Worm (Caenorhabditis elegans) whole organism, L2 larva: ENCODE results near the gene arp-6.

Source experiments
- C34F6.9 ChIP-seq: fragments of 150-350 bp; optimal IDR thresholded peaks from 2 replicates; lab custom pipeline; 2014; ENCODE audit warnings: missing biosample characterization, missing genetic modification characterization
- F13H6.1 ChIP-seq: sonication (generic microtip); optimal IDR thresholded peaks from 2 replicates; lab custom pipeline; 2016; ENCODE audit warnings: missing genetic modification characterization, missing compliant biosample characterization
- R02D3.7 ChIP-seq: fragments of 150-350 bp; optimal IDR thresholded peaks from 2 replicates; lab custom pipeline; 2014; ENCODE audit warnings: missing biosample characterization, missing genetic modification characterization
- Y55F3AM.14 ChIP-seq: fragments of 200-800 bp; sonication (Bioruptor generic); optimal IDR thresholded peaks from 2 replicates; lab custom pipeline; 2018; ENCODE audit warnings: mild to moderate bottlenecking, missing genetic modification characterization, missing compliant biosample characterization
- ZK546.5 ChIP-seq: sonication (generic microtip); optimal IDR thresholded peaks from 2 replicates; lab custom pipeline; 2017; ENCODE audit warnings: missing biosample characterization, missing genetic modification characterization
- alr-1 ChIP-seq: fragments of 150-350 bp; optimal IDR thresholded peaks from 2 replicates; lab custom pipeline; 2014; ENCODE audit warnings: missing biosample characterization, missing genetic modification characterization
- aly-2 ChIP-seq: fragments of 150-350 bp; optimal IDR thresholded peaks from 2 replicates; lab custom pipeline; 2014; ENCODE audit warnings: missing biosample characterization, missing genetic modification characterization
- ama-1 ChIP-seq: fragments of 150-350 bp; optimal IDR thresholded peaks from 2 replicates; lab custom pipeline; 2018; ENCODE audit warnings: inconsistent platforms
- blmp-1 ChIP-seq: sonication (generic microtip); optimal IDR thresholded peaks from 2 replicates; lab custom pipeline; 2017; ENCODE audit warnings: missing genetic modification characterization, mild to moderate bottlenecking, missing compliant biosample characterization, antibody characterized with exemption, moderate library complexity; ENCODE audit not compliant: insufficient read depth
- ceh-16 ChIP-seq: fragments of 150-350 bp; optimal IDR thresholded peaks from 2 replicates; lab custom pipeline; 2014; ENCODE audit warnings: missing biosample characterization, missing genetic modification characterization
- ceh-82 ChIP-seq: fragments of 150-350 bp; optimal IDR thresholded peaks from 2 replicates; lab custom pipeline; 2014; ENCODE audit warnings: missing biosample characterization, missing genetic modification characterization
- crh-2 ChIP-seq: sonication (generic microtip); optimal IDR thresholded peaks from 2 replicates; lab custom pipeline; 2017; ENCODE audit warnings: missing biosample characterization, missing genetic modification characterization
- dmd-4 ChIP-seq: sonication (generic microtip); optimal IDR thresholded peaks from 2 replicates; lab custom pipeline; 2017; ENCODE audit warnings: missing biosample characterization, missing genetic modification characterization
- egl-27 ChIP-seq: sonication (generic microtip); optimal IDR thresholded peaks from 3 replicates; lab custom pipeline; 2017; ENCODE audit warnings: missing biosample characterization, missing genetic modification reagents, missing genetic modification characterization
- elt-1 ChIP-seq: fragments of 150-350 bp; optimal IDR thresholded peaks from 2 replicates; lab custom pipeline; 2014; ENCODE audit warnings: missing biosample characterization, missing genetic modification characterization
- elt-3 ChIP-seq: sonication (generic microtip); optimal IDR thresholded peaks from 2 replicates; lab custom pipeline; 2017; ENCODE audit warnings: missing biosample characterization, missing genetic modification characterization
- fos-1 ChIP-seq: fragments of 150-350 bp; optimal IDR thresholded peaks from 2 replicates; lab custom pipeline; 2014; ENCODE audit warnings: missing biosample characterization, missing genetic modification characterization
- gmeb-1 ChIP-seq: fragments of 150-350 bp; optimal IDR thresholded peaks from 2 replicates; lab custom pipeline; 2014; ENCODE audit warnings: missing biosample characterization, missing genetic modification characterization
- lin-11 ChIP-seq: fragments of 150-350 bp; sonication (generic microtip); optimal IDR thresholded peaks from 2 replicates; lab custom pipeline; 2014; ENCODE audit warnings: missing biosample characterization, missing genetic modification characterization, inconsistent platforms, mixed read lengths
- lsy-2 ChIP-seq, 2 experiments: fragments of 150-350 bp in 1 of 2; sonication (generic microtip) in 1 of 2; optimal IDR thresholded peaks; 2 replicates each; lab custom pipeline; 2014 to 2017; ENCODE audit warnings: missing biosample characterization in 2 of 2, missing genetic modification characterization in 2 of 2
- mab-5 ChIP-seq: fragments of 150-350 bp; optimal IDR thresholded peaks from 2 replicates; lab custom pipeline; 2014; ENCODE audit warnings: missing biosample characterization, missing genetic modification characterization
- mbf-1 ChIP-seq: sonication (generic microtip); optimal IDR thresholded peaks from 2 replicates; lab custom pipeline; 2017; ENCODE audit warnings: missing biosample characterization, missing genetic modification characterization
- mdl-1 ChIP-seq, 2 experiments: fragments of 150-350 bp in 1 of 2; sonication (generic microtip) in 1 of 2; optimal IDR thresholded peaks; 2 replicates each; lab custom pipeline; 2017; ENCODE audit warnings: missing biosample characterization in 2 of 2, missing genetic modification characterization in 2 of 2
- nhr-10 ChIP-seq: sonication (generic microtip); optimal IDR thresholded peaks from 2 replicates; lab custom pipeline; 2017; ENCODE audit warnings: missing biosample characterization, missing genetic modification characterization
- nhr-11 ChIP-seq: fragments of 150-350 bp; optimal IDR thresholded peaks from 2 replicates; lab custom pipeline; 2014; ENCODE audit warnings: missing biosample characterization, missing genetic modification characterization
- nhr-12 ChIP-seq: fragments of 150-350 bp; optimal IDR thresholded peaks from 2 replicates; lab custom pipeline; 2014; ENCODE audit warnings: missing biosample characterization, missing genetic modification characterization
- nhr-129 ChIP-seq: fragments of 150-350 bp; optimal IDR thresholded peaks from 2 replicates; lab custom pipeline; 2014; ENCODE audit warnings: missing biosample characterization, missing genetic modification characterization
- nhr-21 ChIP-seq: fragments of 150-350 bp; optimal IDR thresholded peaks from 2 replicates; lab custom pipeline; 2014; ENCODE audit warnings: missing biosample characterization, missing genetic modification characterization
- nhr-23 ChIP-seq: fragments of 150-350 bp; optimal IDR thresholded peaks from 2 replicates; lab custom pipeline; 2014; ENCODE audit warnings: missing biosample characterization, missing genetic modification reagents, missing genetic modification characterization
- nhr-237 ChIP-seq: fragments of 150-350 bp; optimal IDR thresholded peaks from 2 replicates; lab custom pipeline; 2014; ENCODE audit warnings: missing biosample characterization, missing genetic modification characterization
- nhr-25 ChIP-seq: fragments of 150-350 bp; sonication (generic microtip); optimal IDR thresholded peaks from 3 replicates; lab custom pipeline; 2014; ENCODE audit warnings: missing biosample characterization, missing genetic modification characterization
- nhr-6 ChIP-seq: fragments of 150-350 bp; optimal IDR thresholded peaks from 2 replicates; lab custom pipeline; 2014; ENCODE audit warnings: missing biosample characterization, missing genetic modification characterization
- nhr-77 ChIP-seq: fragments of 150-350 bp; optimal IDR thresholded peaks from 2 replicates; lab custom pipeline; 2014; ENCODE audit warnings: missing biosample characterization, missing genetic modification characterization
- peb-1 ChIP-seq: fragments of 150-350 bp; optimal IDR thresholded peaks from 2 replicates; lab custom pipeline; 2014; ENCODE audit warnings: missing biosample characterization, missing genetic modification characterization
- skn-1 ChIP-seq: sonication (generic microtip); optimal IDR thresholded peaks from 2 replicates; lab custom pipeline; 2017; ENCODE audit warnings: missing biosample characterization, missing genetic modification characterization
- sma-3 ChIP-seq: sonication (generic microtip); optimal IDR thresholded peaks from 2 replicates; lab custom pipeline; 2016; ENCODE audit warnings: missing genetic modification reagents, missing genetic modification characterization, missing compliant biosample characterization
- sma-9 ChIP-seq, 2 experiments: fragments of 150-350 bp in 1 of 2; sonication (generic microtip) in 1 of 2; optimal IDR thresholded peaks; 2 replicates each; lab custom pipeline; 2014 to 2016; ENCODE audit warnings: missing genetic modification characterization in 2 of 2, mild to moderate bottlenecking in 1 of 2, missing biosample characterization in 1 of 2, missing compliant biosample characterization in 1 of 2, missing genetic modification reagents in 1 of 2, moderate library complexity in 1 of 2
- snpc-4 ChIP-seq: fragments of 150-350 bp; optimal IDR thresholded peaks from 2 replicates; lab custom pipeline; 2014; ENCODE audit warnings: missing biosample characterization, missing genetic modification characterization
- unc-39 ChIP-seq: fragments of 150-350 bp; optimal IDR thresholded peaks from 2 replicates; lab custom pipeline; 2014; ENCODE audit warnings: missing biosample characterization, missing genetic modification characterization
- unc-55 ChIP-seq: fragments of 150-350 bp; sonication (generic microtip); optimal IDR thresholded peaks from 3 replicates; lab custom pipeline; 2014; ENCODE audit warnings: missing biosample characterization, missing genetic modification reagents, missing genetic modification characterization
- unc-62 ChIP-seq: fragments of 150-350 bp; optimal IDR thresholded peaks from 2 replicates; lab custom pipeline; 2014; ENCODE audit warnings: missing biosample characterization, missing genetic modification reagents, missing genetic modification characterization
- ztf-1 ChIP-seq: fragments of 200-800 bp; sonication (Bioruptor generic); conservative IDR thresholded peaks from 2 replicates; pipeline ENCODE4 v1.3.6; 2022; ENCODE audit warnings: missing genetic modification characterization, missing compliant biosample characterization
- ztf-11 ChIP-seq: sonication (generic microtip); optimal IDR thresholded peaks from 2 replicates; lab custom pipeline; 2017; ENCODE audit warnings: missing biosample characterization, missing genetic modification characterization
- ztf-4 ChIP-seq: fragments of 150-350 bp; optimal IDR thresholded peaks from 2 replicates; lab custom pipeline; 2014; ENCODE audit warnings: missing biosample characterization, missing genetic modification characterization

The arp-6 gene

DNA sequence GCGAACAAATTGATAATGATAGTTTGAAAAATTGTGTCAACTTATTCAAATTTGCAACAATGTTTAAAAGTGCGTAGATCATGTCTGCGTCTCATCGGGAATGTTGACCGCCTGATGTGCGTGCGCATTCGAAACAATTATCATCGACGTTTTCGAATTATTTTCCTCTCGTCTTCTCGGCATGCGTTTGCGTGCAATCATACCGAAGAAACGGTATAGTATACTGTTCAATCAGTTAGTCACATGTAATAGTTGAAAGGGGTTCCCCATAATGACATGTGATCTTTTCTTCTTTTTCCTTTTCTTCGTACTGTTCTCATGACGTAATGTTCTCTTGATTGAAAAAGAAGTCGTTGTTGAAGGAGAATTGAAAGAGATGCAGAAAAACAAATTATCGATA lies 20.4 kb downstream of the arp-6 start (continued):
- TF ChIP-seq C34F6.9 (tag; lab: Kevin White, UChicago) (peak; percentile 49), ama-1 (lab: Kevin White, UChicago) (peak; percentile 20), lsy-2 (tag; optimal IDR thresholded peaks at IDR 0.05; lab: Kevin White, UChicago) (peak in 1 of 2 experiments; percentile 74), nhr-12 (tag; lab: Kevin White, UChicago) (no peak), elt-1 (no peak), lin-11 (tag; lab: Kevin White, UChicago) (no peak), nhr-77 (tag; lab: Kevin White, UChicago) (no peak), sma-3 (peak; percentile 94), nhr-11 (tag; lab: Kevin White, UChicago) (no peak), snpc-4 (tag; lab: Kevin White, UChicago) (no peak), crh-2 (peak; percentile 83)

DNA sequence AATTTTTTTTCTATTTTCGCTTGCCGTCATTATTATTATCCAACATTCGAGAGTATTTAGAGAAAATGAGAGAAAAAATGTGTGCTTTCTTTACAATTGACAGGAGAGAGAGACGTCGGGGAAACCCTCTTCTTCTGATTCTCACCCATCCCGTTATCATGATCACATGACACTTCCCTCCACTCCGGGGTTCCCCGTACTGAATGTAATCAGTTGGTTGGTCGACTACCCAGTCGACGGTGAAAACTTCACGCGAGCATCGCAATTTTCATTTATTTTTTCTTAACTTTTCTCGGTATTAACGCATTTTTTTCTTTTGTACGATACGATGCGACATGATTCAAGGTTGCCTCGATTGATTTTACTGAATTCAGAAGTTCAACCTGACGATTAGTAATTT lies 21.0 kb downstream of the arp-6 start:
- TF ChIP-seq C34F6.9 (tag; lab: Kevin White, UChicago) = no peak
- TF ChIP-seq sma-9 (GFP tag; optimal IDR thresholded peaks at IDR 0.05; lab: Kevin White, UChicago) = peak; percentile 99
- no peak for TF ChIP-seq sma-9 (tag; optimal IDR thresholded peaks at IDR 0.05; lab: Kevin White, UChicago)
- TF ChIP-seq ceh-82 (tag; lab: Kevin White, UChicago) = no peak
- peak; percentile 70 for TF ChIP-seq sma-3
- TF ChIP-seq Y55F3AM.14 = peak; percentile 21
- peak; percentile 53 for TF ChIP-seq gmeb-1 (tag; lab: Kevin White, UChicago)
- peak; percentile 4 for TF ChIP-seq blmp-1 (tag; lab: Kevin White, UChicago)
- no peak for TF ChIP-seq nhr-12 (tag; lab: Kevin White, UChicago)
- peak; percentile 22 for TF ChIP-seq fos-1 (tag; lab: Kevin White, UChicago)
- peak in 1 of 2 experiments; percentile 40 for TF ChIP-seq lsy-2 (tag; optimal IDR thresholded peaks at IDR 0.05; lab: Kevin White, UChicago)
- TF ChIP-seq nhr-237 = no peak
- no peak for TF ChIP-seq aly-2 (tag; lab: Kevin White, UChicago)
- TF ChIP-seq egl-27 (tag; lab: Kevin White, UChicago) = peak; percentile 44
- no peak for TF ChIP-seq crh-2
- TF ChIP-seq nhr-129 (tag; lab: Kevin White, UChicago) = peak; percentile 65
- TF ChIP-seq mdl-1 (tag; optimal IDR thresholded peaks at IDR 0.05; lab: Kevin White, UChicago) = peak in 1 of 2 experiments; percentile 47
- peak; percentile 51 for TF ChIP-seq F13H6.1
- no peak for TF ChIP-seq unc-55 (GFP tag; lab: Kevin White, UChicago)
- peak; percentile 71 for TF ChIP-seq nhr-21 (tag; lab: Kevin White, UChicago)
- TF ChIP-seq ama-1 (lab: Kevin White, UChicago) = peak; percentile 69
- no peak for TF ChIP-seq nhr-10 (tag; lab: Kevin White, UChicago)
- TF ChIP-seq ceh-16 = no peak

DNA sequence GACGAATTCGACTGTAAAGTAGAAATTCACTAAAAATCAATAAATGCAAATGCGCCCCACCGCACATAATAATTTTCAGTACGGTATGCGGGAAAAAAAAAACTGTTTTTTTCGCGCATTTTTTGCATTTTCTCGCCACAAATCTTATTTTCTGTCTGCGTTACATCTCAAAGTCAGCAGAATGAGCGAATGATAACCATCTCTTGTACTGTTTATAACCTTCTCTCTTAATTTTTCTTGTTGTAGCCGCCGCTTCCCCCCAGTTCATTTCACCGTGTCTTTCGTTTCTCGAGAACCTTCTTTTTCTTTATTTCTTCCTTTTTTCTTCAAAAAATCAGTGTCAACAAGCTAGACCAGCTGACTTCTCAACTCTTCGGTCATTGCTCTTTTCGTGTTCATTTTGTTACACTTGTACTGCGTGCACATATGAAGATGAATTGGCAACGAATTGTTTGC lies 21.6 kb downstream of the arp-6 start:
- no peak for TF ChIP-seq ztf-1 (GFP tag; lab: Robert Waterston, UW)
- TF ChIP-seq crh-2 = peak; percentile 17
- no peak for TF ChIP-seq aly-2 (tag; lab: Kevin White, UChicago)
- no peak for TF ChIP-seq dmd-4 (tag; lab: Kevin White, UChicago)
- TF ChIP-seq unc-62 (GFP tag; lab: Kevin White, UChicago) = no peak
- TF ChIP-seq skn-1 = no peak
- no peak for TF ChIP-seq nhr-12 (tag; lab: Kevin White, UChicago)
- TF ChIP-seq nhr-6 (tag; lab: Kevin White, UChicago) = no peak
- no peak for TF ChIP-seq sma-3
- no peak for TF ChIP-seq mbf-1 (tag; lab: Kevin White, UChicago)
- no peak for TF ChIP-seq ZK546.5 (tag; lab: Kevin White, UChicago)
- TF ChIP-seq blmp-1 (tag; lab: Kevin White, UChicago) = peak; percentile 17
- TF ChIP-seq nhr-25 (tag; lab: Kevin White, UChicago) = peak; percentile 57
- no peak for TF ChIP-seq alr-1 (tag; lab: Kevin White, UChicago)
- peak; percentile 66 for TF ChIP-seq ama-1 (lab: Kevin White, UChicago)
- no peak for TF ChIP-seq R02D3.7 (tag; lab: Kevin White, UChicago)
- no peak for TF ChIP-seq peb-1 (tag; lab: Kevin White, UChicago)
- no peak for TF ChIP-seq elt-3 (tag; lab: Kevin White, UChicago)
- TF ChIP-seq mab-5 (tag; lab: Kevin White, UChicago) = no peak
- TF ChIP-seq snpc-4 (tag; lab: Kevin White, UChicago) = no peak
- peak; percentile 77 for TF ChIP-seq nhr-129 (tag; lab: Kevin White, UChicago)
- no peak for TF ChIP-seq nhr-21 (tag; lab: Kevin White, UChicago)
- peak; percentile 1 for TF ChIP-seq fos-1 (tag; lab: Kevin White, UChicago)
- no peak for TF ChIP-seq nhr-11 (tag; lab: Kevin White, UChicago)
- no peak for TF ChIP-seq ztf-11 (tag; lab: Kevin White, UChicago)
- no peak for TF ChIP-seq C34F6.9 (tag; lab: Kevin White, UChicago)
- TF ChIP-seq gmeb-1 (tag; lab: Kevin White, UChicago) = peak; percentile 20
- no peak for TF ChIP-seq ztf-4
- TF ChIP-seq lin-11 (tag; lab: Kevin White, UChicago) = no peak
- no peak for TF ChIP-seq mdl-1 (tag; optimal IDR thresholded peaks at IDR 0.05; lab: Kevin White, UChicago)
- no peak for TF ChIP-seq nhr-23
- no peak for TF ChIP-seq ceh-82 (tag; lab: Kevin White, UChicago)
- TF ChIP-seq unc-39 (tag; lab: Kevin White, UChicago) = no peak
- TF ChIP-seq elt-1 = no peak
- TF ChIP-seq sma-9 (GFP tag; optimal IDR thresholded peaks at IDR 0.05; lab: Kevin White, UChicago) = peak; percentile 42
- no peak for TF ChIP-seq sma-9 (tag; optimal IDR thresholded peaks at IDR 0.05; lab: Kevin White, UChicago)
- TF ChIP-seq F13H6.1 = peak; percentile 50
- TF ChIP-seq lsy-2 (tag; optimal IDR thresholded peaks at IDR 0.05; lab: Kevin White, UChicago) = peak in 1 of 2 experiments; percentile 26
- no peak for TF ChIP-seq nhr-237
- TF ChIP-seq, all 48 proteins: peak for 10
